Worm (Caenorhabditis elegans): ENCODE data around the gene ZK688.9.

ZK688.9 gene

ce11 chrIII:7843536-7843935, 39.3 kb downstream of the ZK688.9 start, which contains the start of gene ZK652.8:
Gene ZK652.8, minus strand, starts transcription at chrIII:7843636.
- TF ChIP-seq sox-2 (GFP tag; IDR thresholded peaks at IDR 0.05) (no peak), nhr-11 (tag; optimal IDR thresholded peaks at IDR 0.05) (no peak), unc-55 (GFP tag; optimal IDR thresholded peaks at IDR 0.05) (no peak), madf-2 (tag; optimal IDR thresholded peaks at IDR 0.05) (no peak), ceh-14 (tag; optimal IDR thresholded peaks at IDR 0.05) (no peak), K09A11.1 (tag; optimal IDR thresholded peaks at IDR 0.05; ENCODE audit: insufficient read depth) (no peak)

- no peak for TF ChIP-seq sox-2 (GFP tag; IDR thresholded peaks at IDR 0.05)
- TF ChIP-seq pag-3 (tag; optimal IDR thresholded peaks at IDR 0.05; ENCODE audit: borderline replicate concordance) = no peak
- TF ChIP-seq pax-1 (tag; optimal IDR thresholded peaks at IDR 0.05) = no peak
- no peak for TF ChIP-seq odd-2 (tag; optimal IDR thresholded peaks at IDR 0.05)
- TF ChIP-seq ahr-1 (tag; optimal IDR thresholded peaks at IDR 0.05) = no peak
- no peak for TF ChIP-seq pros-1 (tag; optimal IDR thresholded peaks at IDR 0.05)
Measured at ce11 chrIII:7838907-7839642, 43.7 kb downstream of the ZK688.9 start, which contains the start of gene ceh-23. Gene ceh-23, plus strand, starts transcription at chrIII:7839592.

ce11 chrIII:7837567-7837966, 45.2 kb downstream of the ZK688.9 start:
- TF ChIP-seq nhr-232 (tag; optimal IDR thresholded peaks at IDR 0.05) (no peak), Y22D7AL.16 (tag; optimal IDR thresholded peaks at IDR 0.05) (no peak), ceh-30 (tag; optimal IDR thresholded peaks at IDR 0.05) (no peak), hlh-15 (tag; optimal IDR thresholded peaks at IDR 0.05) (no peak), mec-3 (tag; optimal IDR thresholded peaks at IDR 0.05; ENCODE audit: borderline replicate concordance) (no peak), pax-1 (tag; optimal IDR thresholded peaks at IDR 0.05) (no peak)

- TF ChIP-seq hlh-13 (GFP tag; optimal IDR thresholded peaks at IDR 0.05) (no peak), pag-3 (tag; optimal IDR thresholded peaks at IDR 0.05; ENCODE audit: borderline replicate concordance) (no peak), ceh-22 (tag; optimal IDR thresholded peaks at IDR 0.05) (no peak), fax-1 (tag; optimal IDR thresholded peaks at IDR 0.05) (no peak), sox-4 (tag; optimal IDR thresholded peaks at IDR 0.05) (no peak), F13H6.1 (tag; optimal IDR thresholded peaks at IDR 0.05) (no peak), ceh-45 (GFP tag; IDR thresholded peaks at IDR 0.05) (no peak)
Measured at ce11 chrIII:7835684-7836083, 47.1 kb downstream of the ZK688.9 start.

- TF ChIP-seq ceh-2 (tag; optimal IDR thresholded peaks at IDR 0.05) (no peak), unc-55 (GFP tag; optimal IDR thresholded peaks at IDR 0.05) (no peak), pros-1 (tag; optimal IDR thresholded peaks at IDR 0.05) (no peak), pha-4 (tag; optimal IDR thresholded peaks at IDR 0.05) (no peak), lim-6 (tag; optimal IDR thresholded peaks at IDR 0.05) (no peak), fax-1 (tag; optimal IDR thresholded peaks at IDR 0.05) (no peak), zip-5 (tag; optimal IDR thresholded peaks at IDR 0.05) (no peak), hlh-8 (tag; optimal IDR thresholded peaks at IDR 0.05) (no peak), gmeb-2 (tag; optimal IDR thresholded peaks at IDR 0.05) (no peak)
Measured at ce11 chrIII:7834848-7835247, 48.0 kb downstream of the ZK688.9 start.

ce11 chrIII:7832473-7832872, 50.3 kb downstream of the ZK688.9 start:
- no peak for TF ChIP-seq ceh-45 (GFP tag; IDR thresholded peaks at IDR 0.05)
- no peak for TF ChIP-seq hlh-15 (tag; optimal IDR thresholded peaks at IDR 0.05)
- TF ChIP-seq tbx-2 (tag; optimal IDR thresholded peaks at IDR 0.05) = no peak
- TF ChIP-seq madf-2 (tag; optimal IDR thresholded peaks at IDR 0.05) = no peak
- no peak for TF ChIP-seq lin-11 (tag; optimal IDR thresholded peaks at IDR 0.05)
- TF ChIP-seq ceh-24 (tag; optimal IDR thresholded peaks at IDR 0.05) = no peak
- no peak for TF ChIP-seq ceh-22 (tag; optimal IDR thresholded peaks at IDR 0.05)

All from whole organism, late embryonic.